Fruit fly (Drosophila melanogaster) whole organism, embryonic: Measurements from ENCODE around the gene CG46310.

ENCODE experiments used
- Atf3 ChIP-seq: fragments of 200-800 bp; sonication (Bioruptor generic); optimal IDR thresholded peaks from 3 replicates; lab custom pipeline; 2016; ENCODE audit warnings: missing biosample characterization, missing genetic modification characterization
- BEAF-32 ChIP-seq: fragments of 200-800 bp; sonication (Bioruptor generic); optimal IDR thresholded peaks from 3 replicates; lab custom pipeline; 2017; ENCODE audit warnings: missing biosample characterization, missing genetic modification characterization, mild to moderate bottlenecking, moderate library complexity, missing genetic modification reagents
- CG10654 ChIP-seq: fragments of 200-800 bp; sonication (Bioruptor generic); optimal IDR thresholded peaks from 2 replicates; lab custom pipeline; 2016; ENCODE audit warnings: missing biosample characterization, missing genetic modification characterization
- CG11093 ChIP-seq: fragments of 200-800 bp; sonication (Bioruptor generic); IDR thresholded peaks from 3 replicates; pipeline ENCODE4 v1.3.6; 2022; ENCODE audit warnings: missing biosample characterization, missing genetic modification characterization
- CG11560 ChIP-seq: fragments of 200-800 bp; sonication (Bioruptor generic); IDR thresholded peaks from 3 replicates; pipeline ENCODE4 v1.3.6; 2022; ENCODE audit warnings: missing biosample characterization, missing genetic modification characterization
- CG12104 ChIP-seq: fragments of 200-800 bp; sonication (Bioruptor generic); optimal IDR thresholded peaks from 3 replicates; lab custom pipeline; 2016; ENCODE audit warnings: missing biosample characterization, missing genetic modification characterization
- CG13775 ChIP-seq: fragments of 200-800 bp; sonication (Bioruptor generic); optimal IDR thresholded peaks from 3 replicates; lab custom pipeline; 2017; ENCODE audit warnings: missing biosample characterization, mild to moderate bottlenecking, missing genetic modification characterization
- CG14050 ChIP-seq: fragments of 200-800 bp; sonication (Bioruptor generic); IDR thresholded peaks from 3 replicates; pipeline ENCODE4 v1.3.6; 2022; ENCODE audit warnings: missing biosample characterization, missing genetic modification characterization
- CG14441 ChIP-seq: fragments of 200-800 bp; sonication (Bioruptor generic); IDR thresholded peaks from 2 replicates; pipeline ENCODE4 v1.3.6; 2022; ENCODE audit warnings: missing biosample characterization, missing genetic modification characterization
- CG14667 ChIP-seq: fragments of 200-800 bp; sonication (Bioruptor generic); IDR thresholded peaks from 2 replicates; pipeline ENCODE4 v1.3.6; 2022; ENCODE audit warnings: missing biosample characterization, missing genetic modification characterization
- CG14965 ChIP-seq: fragments of 200-800 bp; sonication (Bioruptor generic); optimal IDR thresholded peaks from 2 replicates; lab custom pipeline; 2016; ENCODE audit warnings: missing biosample characterization, missing genetic modification characterization, borderline replicate concordance
- CG15601 ChIP-seq: fragments of 200-800 bp; sonication (Bioruptor generic); optimal IDR thresholded peaks from 3 replicates; lab custom pipeline; 2019; ENCODE audit warnings: missing biosample characterization, mild to moderate bottlenecking, missing genetic modification characterization, moderate library complexity
- CG15696 ChIP-seq: fragments of 200-800 bp; sonication (Bioruptor generic); optimal IDR thresholded peaks from 2 replicates; lab custom pipeline; 2019; ENCODE audit warnings: missing biosample characterization, mild to moderate bottlenecking, missing genetic modification characterization, moderate library complexity
- CG17186 ChIP-seq: fragments of 200-800 bp; sonication (Bioruptor generic); optimal IDR thresholded peaks from 3 replicates; lab custom pipeline; 2017; ENCODE audit warnings: missing biosample characterization, missing genetic modification reagents, missing genetic modification characterization
- CG2678 ChIP-seq: fragments of 200-800 bp; sonication (Bioruptor generic); optimal IDR thresholded peaks from 3 replicates; lab custom pipeline; 2019; ENCODE audit warnings: missing biosample characterization, mild to moderate bottlenecking, missing genetic modification characterization, moderate library complexity
- CG33557 ChIP-seq: fragments of 200-800 bp; sonication (Bioruptor generic); optimal IDR thresholded peaks from 2 replicates; lab custom pipeline; 2019; ENCODE audit warnings: missing biosample characterization, mild to moderate bottlenecking, missing genetic modification characterization, moderate library complexity
- CG3838 ChIP-seq: fragments of 200-800 bp; sonication (Bioruptor generic); optimal IDR thresholded peaks from 3 replicates; lab custom pipeline; 2016; ENCODE audit warnings: missing biosample characterization, missing genetic modification characterization
- CG3847 ChIP-seq: fragments of 200-800 bp; sonication (Bioruptor generic); IDR thresholded peaks from 2 replicates; pipeline ENCODE4 v1.3.6; 2022; ENCODE audit warnings: missing biosample characterization, missing genetic modification characterization
- CG42726 ChIP-seq: fragments of 200-800 bp; sonication (Bioruptor generic); IDR thresholded peaks from 2 replicates; pipeline ENCODE4 v1.3.6; 2022; ENCODE audit warnings: missing biosample characterization, missing genetic modification characterization; ENCODE audit not compliant: partially characterized antibody
- CG43689 ChIP-seq: fragments of 200-800 bp; sonication (Bioruptor generic); IDR thresholded peaks from 2 replicates; pipeline ENCODE4 v1.3.6; 2022; ENCODE audit warnings: missing biosample characterization, missing genetic modification characterization
- CG7357 ChIP-seq: fragments of 200-800 bp; sonication (Bioruptor generic); IDR thresholded peaks from 3 replicates; pipeline ENCODE4 v1.3.6; 2022; ENCODE audit warnings: missing biosample characterization, missing genetic modification characterization
- CG7556 ChIP-seq: fragments of 200-800 bp; sonication (Bioruptor generic); optimal IDR thresholded peaks from 2 replicates; lab custom pipeline; 2017; ENCODE audit warnings: missing biosample characterization, mild to moderate bottlenecking, missing genetic modification characterization
- CG7786 ChIP-seq: fragments of 200-800 bp; sonication (Bioruptor generic); optimal IDR thresholded peaks from 2 replicates; lab custom pipeline; 2016; ENCODE audit warnings: missing biosample characterization, missing genetic modification characterization
- CG7987 ChIP-seq: fragments of 200-800 bp; sonication (Bioruptor generic); optimal IDR thresholded peaks from 2 replicates; lab custom pipeline; 2018; ENCODE audit warnings: missing biosample characterization, mild to moderate bottlenecking, missing genetic modification characterization, moderate library complexity
- CG8281 ChIP-seq: fragments of 200-800 bp; sonication (Bioruptor generic); optimal IDR thresholded peaks from 2 replicates; lab custom pipeline; 2018; ENCODE audit warnings: missing biosample characterization, mild to moderate bottlenecking, missing genetic modification characterization, moderate library complexity
- CG8290 ChIP-seq, 3 experiments: fragments of 200-800 bp; sonication (Bioruptor generic); optimal IDR thresholded peaks; 2 replicates each; lab custom pipeline; 2016 to 2019; ENCODE audit warnings: missing biosample characterization in 3 of 3, missing genetic modification characterization in 3 of 3, mild to moderate bottlenecking in 2 of 3, moderate library complexity in 1 of 3
- Dek ChIP-seq: fragments of 200-800 bp; sonication (Bioruptor generic); optimal IDR thresholded peaks from 3 replicates; lab custom pipeline; 2019; ENCODE audit warnings: missing biosample characterization, mild to moderate bottlenecking, missing genetic modification characterization, moderate library complexity
- Dfd ChIP-seq, 2 experiments: fragments of >200 bp; optimal IDR thresholded peaks; 2 replicates each; lab custom pipeline; 2017; ENCODE audit warnings: missing biosample characterization in 2 of 2, missing genetic modification characterization in 2 of 2
- Doc3 ChIP-seq: fragments of 200-800 bp; sonication (Bioruptor generic); IDR thresholded peaks from 3 replicates; pipeline ENCODE4 v1.3.6; 2022; ENCODE audit warnings: missing biosample characterization, missing genetic modification characterization; ENCODE audit not compliant: partially characterized antibody
- Fer3 ChIP-seq: fragments of 200-800 bp; sonication (Bioruptor generic); optimal IDR thresholded peaks from 2 replicates; lab custom pipeline; 2018; ENCODE audit warnings: missing biosample characterization, mild to moderate bottlenecking, missing genetic modification characterization, moderate library complexity
- Hr78 ChIP-seq, 2 experiments: fragments of 200-800 bp in 1 of 2; fragments of >200 bp in 1 of 2; sonication (Bioruptor generic) in 1 of 2; optimal IDR thresholded peaks; 2 replicates each; lab custom pipeline; 2017 to 2019; ENCODE audit warnings: missing biosample characterization in 2 of 2, missing genetic modification characterization in 2 of 2, mild to moderate bottlenecking in 1 of 2, moderate library complexity in 1 of 2
- NC2α ChIP-seq: fragments of 200-800 bp; sonication (Bioruptor generic); optimal IDR thresholded peaks from 2 replicates; lab custom pipeline; 2016; ENCODE audit warnings: missing biosample characterization, missing genetic modification characterization
- ab ChIP-seq: fragments of 200-800 bp; sonication (Bioruptor generic); optimal IDR thresholded peaks from 2 replicates; lab custom pipeline; 2016; ENCODE audit warnings: missing biosample characterization, missing genetic modification characterization
- ac ChIP-seq: fragments of 200-800 bp; sonication (Bioruptor generic); optimal IDR thresholded peaks from 3 replicates; lab custom pipeline; 2017; ENCODE audit warnings: missing biosample characterization, mild to moderate bottlenecking, missing genetic modification characterization
- ase ChIP-seq: fragments of 200-800 bp; sonication (Bioruptor generic); IDR thresholded peaks from 3 replicates; pipeline ENCODE4 v1.3.6; 2022; ENCODE audit warnings: missing biosample characterization, missing genetic modification characterization
- btn ChIP-seq: fragments of 200-800 bp; sonication (Bioruptor generic); optimal IDR thresholded peaks from 2 replicates; lab custom pipeline; 2016; ENCODE audit warnings: missing biosample characterization, missing genetic modification characterization
- fd64A ChIP-seq: fragments of 200-800 bp; sonication (Bioruptor generic); optimal IDR thresholded peaks from 3 replicates; lab custom pipeline; 2018; ENCODE audit warnings: missing biosample characterization, mild to moderate bottlenecking, missing genetic modification characterization
- grau ChIP-seq: fragments of 200-800 bp; optimal IDR thresholded peaks from 3 replicates; lab custom pipeline; 2019; ENCODE audit warnings: missing biosample characterization, mild to moderate bottlenecking, missing genetic modification characterization, moderate library complexity
- jumu ChIP-seq: fragments of 200-800 bp; sonication (Bioruptor generic); optimal IDR thresholded peaks from 3 replicates; lab custom pipeline; 2016; ENCODE audit warnings: missing biosample characterization, missing genetic modification characterization
- lilli ChIP-seq: fragments of 200-800 bp; sonication (Bioruptor generic); optimal IDR thresholded peaks from 3 replicates; lab custom pipeline; 2016; ENCODE audit warnings: missing biosample characterization, missing genetic modification characterization
- lola ChIP-seq, 3 experiments: fragments of >200 bp in 2 of 3; fragments of 200-800 bp in 1 of 3; sonication (Bioruptor generic) in 1 of 3; optimal IDR thresholded peaks; 2 replicates each; lab custom pipeline; 2017 to 2019; ENCODE audit warnings: missing biosample characterization in 3 of 3, missing genetic modification characterization in 3 of 3, mild to moderate bottlenecking in 1 of 3, moderate library complexity in 1 of 3
- p53 ChIP-seq: fragments of 200-800 bp; sonication (Bioruptor generic); optimal IDR thresholded peaks from 2 replicates; lab custom pipeline; 2016; ENCODE audit warnings: missing biosample characterization, missing genetic modification characterization
- pros ChIP-seq: fragments of 200-800 bp; sonication (Bioruptor generic); optimal IDR thresholded peaks from 3 replicates; lab custom pipeline; 2019; ENCODE audit warnings: missing biosample characterization, mild to moderate bottlenecking, missing genetic modification characterization, moderate library complexity
- rib ChIP-seq: fragments of 200-800 bp; sonication (Bioruptor generic); IDR thresholded peaks from 2 replicates; pipeline ENCODE4 v1.3.6; 2022; ENCODE audit warnings: missing biosample characterization, missing genetic modification characterization
- sisA ChIP-seq: fragments of 200-800 bp; sonication (Bioruptor generic); IDR thresholded peaks from 2 replicates; pipeline ENCODE4 v1.3.6; 2022; ENCODE audit warnings: missing biosample characterization, missing genetic modification characterization
- unc-4 ChIP-seq: fragments of 200-800 bp; sonication (Bioruptor generic); IDR thresholded peaks from 2 replicates; pipeline ENCODE4 v1.3.6; 2022; ENCODE audit warnings: missing biosample characterization, missing genetic modification characterization; ENCODE audit not compliant: partially characterized antibody
- wek ChIP-seq: fragments of 200-800 bp; sonication (Bioruptor generic); optimal IDR thresholded peaks from 3 replicates; lab custom pipeline; 2018; ENCODE audit warnings: missing biosample characterization, mild to moderate bottlenecking, missing genetic modification characterization, moderate library complexity

Gene CG46310

dm6 chr3R:23174739-23175138 is 1.1 kb downstream of the CG46310 start (continued):
- TF ChIP-seq CG8290 (GFP tag; optimal IDR thresholded peaks at IDR 0.05; lab: Kevin White, UChicago) (no peak), CG8290 (tag; optimal IDR thresholded peaks at IDR 0.05; lab: Kevin White, UChicago) (peak in 1 of 2 experiments; percentile 50), grau (tag; lab: Kevin White, UChicago) (peak; percentile 55), CG8281 (tag; lab: Kevin White, UChicago) (peak; percentile 8)
- TF ChIP-seq, all 482 proteins: peak for 102

- TF ChIP-seq Atf3 (GFP tag; lab: Kevin White, UChicago) = peak; percentile 85
- TF ChIP-seq pros = no peak
- TF ChIP-seq CG33557 = peak; percentile 76
- peak; percentile 92 for TF ChIP-seq CG2678
- peak; percentile 54 for TF ChIP-seq CG3847 (GFP tag; lab: Robert Waterston, UW)
- TF ChIP-seq lola (GFP tag; optimal IDR thresholded peaks at IDR 0.05; lab: Kevin White, UChicago) = peak in 1 of 3 experiments; percentile 90
- TF ChIP-seq CG12104 (GFP tag; lab: Kevin White, UChicago) = peak; percentile 88
- TF ChIP-seq jumu (GFP tag; lab: Kevin White, UChicago) = peak; percentile 88
- peak; percentile 82 for TF ChIP-seq lilli
- TF ChIP-seq wek (GFP tag; lab: Kevin White, UChicago) = peak; percentile 80
- TF ChIP-seq Hr78 (GFP tag; optimal IDR thresholded peaks at IDR 0.05; lab: Kevin White, UChicago) = peak in 1 of 2 experiments; percentile 73
- TF ChIP-seq CG7357 (GFP tag; lab: Robert Waterston, UW) = peak; percentile 85
- TF ChIP-seq CG11093 (GFP tag; lab: Robert Waterston, UW) = peak; percentile 86
- peak; percentile 74 for TF ChIP-seq CG14965 (GFP tag; lab: Kevin White, UChicago)
- TF ChIP-seq CG43689 = peak; percentile 79
- TF ChIP-seq ase (GFP tag; lab: Robert Waterston, UW) = peak; percentile 93
- peak; percentile 93 for TF ChIP-seq CG10654 (GFP tag; lab: Kevin White, UChicago)
- TF ChIP-seq ac (GFP tag; lab: Kevin White, UChicago) = peak; percentile 71
- no peak for TF ChIP-seq BEAF-32
- peak; percentile 92 for TF ChIP-seq sisA (GFP tag; lab: Robert Waterston, UW)
- TF ChIP-seq CG7556 = peak; percentile 84
- TF ChIP-seq CG13775 (GFP tag; lab: Kevin White, UChicago) = peak; percentile 78
- TF ChIP-seq CG7987 (GFP tag; lab: Kevin White, UChicago) = peak; percentile 44
- peak; percentile 91 for TF ChIP-seq CG15601 (tag; lab: Kevin White, UChicago)
- TF ChIP-seq CG42726 (GFP tag; lab: Robert Waterston, UW) = no peak
- peak; percentile 78 for TF ChIP-seq Dek (tag; lab: Kevin White, UChicago)
- peak; percentile 73; the same call in 2 of the 3 replicates for TF ChIP-seq CG11560
- peak; percentile 88 for TF ChIP-seq Fer3 (tag; lab: Kevin White, UChicago)
- TF ChIP-seq btn (GFP tag; lab: Kevin White, UChicago) = peak; percentile 79
- TF ChIP-seq ab (GFP tag; lab: Kevin White, UChicago) = peak; percentile 64
- TF ChIP-seq fd64A (GFP tag; lab: Kevin White, UChicago) = peak; percentile 82
- peak; percentile 73 for TF ChIP-seq p53 (GFP tag; lab: Kevin White, UChicago)
- TF ChIP-seq rib (GFP tag; lab: Robert Waterston, UW) = peak; percentile 66; the same call in 1 of the 2 replicates
- peak; percentile 86 for TF ChIP-seq CG7786 (GFP tag; lab: Kevin White, UChicago)
- peak; percentile 40 for TF ChIP-seq CG17186 (GFP tag; lab: Kevin White, UChicago)
- peak; percentile 88 for TF ChIP-seq CG14441
- no peak for TF ChIP-seq unc-4 (GFP tag; lab: Robert Waterston, UW)
- peak; percentile 81 for TF ChIP-seq NC2α (GFP tag; lab: Kevin White, UChicago)
- no peak for TF ChIP-seq Dfd (GFP tag; optimal IDR thresholded peaks at IDR 0.05; lab: Kevin White, UChicago)
- TF ChIP-seq CG3838 (GFP tag; lab: Kevin White, UChicago) = peak; percentile 41
- no peak for TF ChIP-seq Doc3 (GFP tag; lab: Robert Waterston, UW)
- peak; percentile 86 for TF ChIP-seq CG14667 (GFP tag; lab: Robert Waterston, UW)
- TF ChIP-seq CG15696 (tag; lab: Kevin White, UChicago) = peak; percentile 85
- peak; percentile 85 for TF ChIP-seq CG14050 (GFP tag; lab: Robert Waterston, UW)
Observed at dm6 chr3R:23175376-23175775, 1.7 kb downstream of the CG46310 start.
